Worm (Caenorhabditis elegans): Measurements from ENCODE around the gene T22C8.3.

ce11 chrII:8606549-8606948 lies 15.2 kb downstream of the T22C8.3 start, which contains the start of gene F28C6.8:
- TF ChIP-seq unc-62 (GFP tag; optimal IDR thresholded peaks at IDR 0.05) (no peak), mep-1 (tag; optimal IDR thresholded peaks at IDR 0.05) (no peak), elt-3 (tag; optimal IDR thresholded peaks at IDR 0.05) (no peak), nhr-28 (tag; optimal IDR thresholded peaks at IDR 0.05) (no peak), unc-120 (tag; optimal IDR thresholded peaks at IDR 0.05; ENCODE audit: poor library complexity, severe bottlenecking) (no peak), blmp-1 (tag; optimal IDR thresholded peaks at IDR 0.05) (no peak), nhr-237 (tag; optimal IDR thresholded peaks at IDR 0.05) (no peak)

Measured in whole organism, mixed stage, embryonic.